Worm (Caenorhabditis elegans): ENCODE measurements around the gene szy-4.

- TF ChIP-seq ztf-4 (tag; optimal IDR thresholded peaks at IDR 0.05), result no peak
- TF ChIP-seq nhr-10 (tag; optimal IDR thresholded peaks at IDR 0.05), result no peak
Measured at ce11 chrII:6235432-6236092, 37.1 kb downstream of the szy-4 start, which contains the start of gene T24H7.9.
